Worm (Caenorhabditis elegans) whole organism, mixed stage, embryonic: ENCODE data around the gene raga-1.
A peak's percentile ranks its signal among the peaks of the same experiment; 100 is the strongest.

Source experiments
- blmp-1 ChIP-seq: fragments of 150-350 bp; optimal IDR thresholded peaks from 2 replicates; lab custom pipeline; 2014; ENCODE audit warnings: missing biosample characterization, missing genetic modification characterization
- ceh-43 ChIP-seq: fragments of 200-800 bp; sonication (Bioruptor generic); optimal IDR thresholded peaks from 2 replicates; lab custom pipeline; 2018; ENCODE audit warnings: mild to moderate bottlenecking, missing genetic modification characterization, moderate library complexity, missing compliant biosample characterization
- ceh-83 ChIP-seq: fragments of 200-800 bp; sonication (Bioruptor generic); optimal IDR thresholded peaks from 2 replicates; lab custom pipeline; 2018; ENCODE audit warnings: mild to moderate bottlenecking, missing genetic modification characterization, missing compliant biosample characterization
- ces-1 ChIP-seq: fragments of 150-350 bp; optimal IDR thresholded peaks from 2 replicates; lab custom pipeline; 2014; ENCODE audit warnings: missing biosample characterization, missing genetic modification reagents, missing genetic modification characterization
- elt-1 ChIP-seq: sonication (generic microtip); optimal IDR thresholded peaks from 2 replicates; lab custom pipeline; 2017; ENCODE audit warnings: missing genetic modification characterization, mild to moderate bottlenecking, missing compliant biosample characterization, antibody characterized with exemption, moderate library complexity, borderline replicate concordance; ENCODE audit not compliant: insufficient read depth
- elt-3 ChIP-seq: fragments of 150-350 bp; optimal IDR thresholded peaks from 2 replicates; lab custom pipeline; 2014; ENCODE audit warnings: missing biosample characterization, missing genetic modification characterization
- lin-13 ChIP-seq: fragments of 150-350 bp; optimal IDR thresholded peaks from 2 replicates; lab custom pipeline; 2014; ENCODE audit warnings: missing biosample characterization, missing genetic modification characterization
- mab-5 ChIP-seq: fragments of 150-350 bp; optimal IDR thresholded peaks from 2 replicates; lab custom pipeline; 2014; ENCODE audit warnings: missing biosample characterization, missing genetic modification characterization
- mep-1 ChIP-seq: fragments of 150-350 bp; optimal IDR thresholded peaks from 2 replicates; lab custom pipeline; 2017; ENCODE audit warnings: missing biosample characterization, missing genetic modification reagents, missing genetic modification characterization, inconsistent platforms
- mls-2 ChIP-seq: sonication (generic microtip); optimal IDR thresholded peaks from 2 replicates; lab custom pipeline; 2016; ENCODE audit warnings: mild to moderate bottlenecking, missing genetic modification characterization, moderate library complexity, missing compliant biosample characterization
- nhr-237 ChIP-seq: fragments of 150-350 bp; optimal IDR thresholded peaks from 2 replicates; lab custom pipeline; 2014; ENCODE audit warnings: missing biosample characterization, missing genetic modification characterization
- nhr-76 ChIP-seq: sonication (generic microtip); optimal IDR thresholded peaks from 2 replicates; lab custom pipeline; 2017; ENCODE audit warnings: missing biosample characterization, missing genetic modification characterization
- snpc-4 ChIP-seq: fragments of 150-350 bp; optimal IDR thresholded peaks from 2 replicates; lab custom pipeline; 2014; ENCODE audit warnings: missing biosample characterization, missing genetic modification characterization
- unc-62 ChIP-seq: fragments of 150-350 bp; optimal IDR thresholded peaks from 2 replicates; lab custom pipeline; 2014; ENCODE audit warnings: missing biosample characterization, missing genetic modification reagents, missing genetic modification characterization

ce11 chrII:11284701-11285100 lies 16.5 kb upstream of the raga-1 start:
- TF ChIP-seq elt-1 (tag; lab: Kevin White, UChicago) = no peak
- no peak for TF ChIP-seq ces-1 (GFP tag; lab: Kevin White, UChicago)
- TF ChIP-seq ceh-83 (GFP tag; lab: Kevin White, UChicago) = no peak
- TF ChIP-seq nhr-76 (tag; lab: Kevin White, UChicago) = no peak
- TF ChIP-seq mls-2 (tag; lab: Kevin White, UChicago) = no peak
- peak; percentile 31 for TF ChIP-seq unc-62
- no peak for TF ChIP-seq snpc-4 (tag; lab: Kevin White, UChicago)
- no peak for TF ChIP-seq mab-5 (tag; lab: Kevin White, UChicago)
- TF ChIP-seq nhr-237 = no peak
- peak; percentile 32 for TF ChIP-seq blmp-1
- TF ChIP-seq elt-3 (tag; lab: Kevin White, UChicago) = no peak
- no peak for TF ChIP-seq lin-13 (tag; lab: Kevin White, UChicago)
- TF ChIP-seq ceh-43 (GFP tag; lab: Kevin White, UChicago) = peak; percentile 9
- no peak for TF ChIP-seq mep-1 (tag; lab: Kevin White, UChicago)
